Worm (Caenorhabditis elegans) whole organism, young adult: ENCODE data around the gene zer-1.

Experiments
- B0019.2 ChIP-seq: fragments of 200-800 bp; sonication (Bioruptor generic); conservative IDR thresholded peaks from 2 replicates; pipeline ENCODE4 v1.3.6; 2022; ENCODE audit warnings: missing genetic modification reagents, missing genetic modification characterization, missing compliant biosample characterization
- D2030.7 ChIP-seq: fragments of 200-800 bp; sonication (Bioruptor generic); IDR thresholded peaks from 2 replicates; pipeline ENCODE4 v1.3.6; 2022; ENCODE audit warnings: missing genetic modification reagents, missing genetic modification characterization, missing compliant biosample characterization
- F10E7.11 ChIP-seq: sonication (generic microtip); optimal IDR thresholded peaks from 2 replicates; lab custom pipeline; 2017; ENCODE audit warnings: mild to moderate bottlenecking, missing genetic modification characterization, moderate library complexity, missing compliant biosample characterization
- F52B5.7 ChIP-seq: sonication (generic microtip); optimal IDR thresholded peaks from 2 replicates; lab custom pipeline; 2016; ENCODE audit warnings: mild to moderate bottlenecking, missing genetic modification characterization, missing compliant biosample characterization
- F55B11.4 ChIP-seq: sonication (generic microtip); optimal IDR thresholded peaks from 2 replicates; lab custom pipeline; 2016; ENCODE audit warnings: missing compliant biosample characterization, missing genetic modification characterization, borderline replicate concordance; ENCODE audit not compliant: insufficient read depth
- Y53G8AR.9 ChIP-seq: fragments of 200-800 bp; sonication (Bioruptor generic); conservative IDR thresholded peaks from 2 replicates; pipeline ENCODE4 v1.3.6; 2022; ENCODE audit warnings: missing genetic modification reagents, missing genetic modification characterization, missing compliant biosample characterization
- Y67H2A.10 ChIP-seq: fragments of 200-800 bp; sonication (Bioruptor generic); conservative IDR thresholded peaks from 2 replicates; pipeline ENCODE4 v1.3.6; 2022; ENCODE audit warnings: missing genetic modification reagents, missing genetic modification characterization, missing compliant biosample characterization
- ZK185.1 ChIP-seq: sonication (generic microtip); optimal IDR thresholded peaks from 2 replicates; lab custom pipeline; 2016; ENCODE audit warnings: mild to moderate bottlenecking, missing genetic modification characterization, missing compliant biosample characterization; ENCODE audit not compliant: poor library complexity, severe bottlenecking
- ama-1 ChIP-seq, 3 experiments: fragments of 150-350 bp in 1 of 3; sonication (generic microtip) in 2 of 3; optimal IDR thresholded peaks; 2 replicates each; lab custom pipeline; 2014 to 2018; ENCODE audit warnings: missing biosample characterization in 2 of 3, missing genetic modification characterization in 2 of 3, missing genetic modification reagents in 2 of 3
- aptf-2 ChIP-seq: fragments of 200-800 bp; sonication (Bioruptor generic); conservative IDR thresholded peaks from 2 replicates; pipeline ENCODE4 v1.3.6; 2022; ENCODE audit warnings: missing genetic modification reagents, missing genetic modification characterization, missing compliant biosample characterization
- attf-6 ChIP-seq: fragments of 200-800 bp; sonication (Bioruptor generic); IDR thresholded peaks from 2 replicates; pipeline ENCODE4 v1.3.6; 2022; ENCODE audit warnings: missing genetic modification reagents, missing genetic modification characterization, missing compliant biosample characterization
- bed-1 ChIP-seq: fragments of 200-800 bp; sonication (Bioruptor generic); IDR thresholded peaks from 2 replicates; pipeline ENCODE4 v1.3.6; 2022; ENCODE audit warnings: missing genetic modification reagents, missing genetic modification characterization, missing compliant biosample characterization
- cebp-1 ChIP-seq, 2 experiments: fragments of 200-800 bp in 1 of 2; sonication (Bioruptor generic) in 1 of 2; sonication (generic microtip) in 1 of 2; IDR thresholded peaks in 1 of 2; optimal IDR thresholded peaks in 1 of 2; 2 replicates each; pipeline versions ENCODE4 v1.3.6 to Lab custom; 2017 to 2022; ENCODE audit warnings: missing compliant biosample characterization in 2 of 2, missing genetic modification characterization in 2 of 2, mild to moderate bottlenecking in 1 of 2, missing genetic modification reagents in 1 of 2, moderate library complexity in 1 of 2
- ceh-79 ChIP-seq: sonication (generic microtip); optimal IDR thresholded peaks from 2 replicates; lab custom pipeline; 2017; ENCODE audit warnings: mild to moderate bottlenecking, missing genetic modification characterization, missing compliant biosample characterization
- die-1 ChIP-seq: sonication (generic microtip); optimal IDR thresholded peaks from 2 replicates; lab custom pipeline; 2016; ENCODE audit warnings: missing genotype, mild to moderate bottlenecking, missing genetic modification characterization, missing compliant biosample characterization
- egrh-3 ChIP-seq: fragments of 200-800 bp; sonication (Bioruptor generic); IDR thresholded peaks from 2 replicates; pipeline ENCODE4 v1.3.6; 2022; ENCODE audit warnings: missing genetic modification reagents, missing genetic modification characterization, missing compliant biosample characterization
- ekl-4 ChIP-seq: fragments of 200-800 bp; sonication (Bioruptor generic); IDR thresholded peaks from 2 replicates; pipeline ENCODE4 v1.3.6; 2022; ENCODE audit warnings: missing genetic modification reagents, missing genetic modification characterization, missing compliant biosample characterization
- fkh-3 ChIP-seq: sonication (generic microtip); optimal IDR thresholded peaks from 2 replicates; lab custom pipeline; 2016; ENCODE audit warnings: mild to moderate bottlenecking, missing genetic modification characterization, missing compliant biosample characterization
- hlh-12 ChIP-seq: sonication (generic microtip); optimal IDR thresholded peaks from 2 replicates; lab custom pipeline; 2016; ENCODE audit warnings: missing genetic modification characterization, missing compliant biosample characterization
- hrde-1 ChIP-seq: sonication (generic microtip); optimal IDR thresholded peaks from 2 replicates; lab custom pipeline; 2016; ENCODE audit warnings: missing genetic modification characterization, mild to moderate bottlenecking, missing compliant biosample characterization, moderate library complexity, missing genotype, missing genetic modification reagents, borderline replicate concordance
- let-607 ChIP-seq, 2 experiments: fragments of 200-800 bp in 1 of 2; sonication (Bioruptor generic) in 1 of 2; sonication (generic microtip) in 1 of 2; optimal IDR thresholded peaks; 2 replicates each; lab custom pipeline; 2016 to 2018; ENCODE audit warnings: mild to moderate bottlenecking in 2 of 2, missing compliant biosample characterization in 2 of 2, missing genetic modification characterization in 2 of 2, moderate library complexity in 2 of 2, missing genotype in 1 of 2
- lin-26 ChIP-seq: fragments of 200-800 bp; sonication (Bioruptor generic); IDR thresholded peaks from 2 replicates; pipeline ENCODE4 v1.3.6; 2022; ENCODE audit warnings: missing genetic modification reagents, missing genetic modification characterization, missing compliant biosample characterization
- lin-35 ChIP-seq, 3 experiments: fragments of 150-350 bp in 2 of 3; sonication (generic microtip) in 1 of 3; optimal IDR thresholded peaks; 2 replicates each; lab custom pipeline; 2014 to 2018; ENCODE audit warnings: missing biosample characterization in 3 of 3, missing genetic modification characterization in 3 of 3, missing genetic modification reagents in 3 of 3
- mes-4 ChIP-seq: sonication (generic microtip); optimal IDR thresholded peaks from 2 replicates; lab custom pipeline; 2016; ENCODE audit warnings: missing genotype, missing genetic modification characterization, missing compliant biosample characterization
- mxl-1 ChIP-seq: sonication (generic microtip); optimal IDR thresholded peaks from 2 replicates; lab custom pipeline; 2016; ENCODE audit warnings: missing genetic modification characterization, missing compliant biosample characterization
- nhr-120 ChIP-seq: fragments of 200-800 bp; sonication (Bioruptor generic); IDR thresholded peaks from 2 replicates; pipeline ENCODE4 v1.3.6; 2022; ENCODE audit warnings: missing genetic modification characterization, missing compliant biosample characterization
- nhr-179 ChIP-seq: sonication (generic microtip); optimal IDR thresholded peaks from 2 replicates; lab custom pipeline; 2016; ENCODE audit warnings: mild to moderate bottlenecking, missing genetic modification characterization, missing compliant biosample characterization
- nhr-80 ChIP-seq: sonication (generic microtip); optimal IDR thresholded peaks from 2 replicates; lab custom pipeline; 2016; ENCODE audit warnings: missing genetic modification characterization, missing compliant biosample characterization
- rcor-1 ChIP-seq: fragments of 200-800 bp; sonication (Bioruptor generic); IDR thresholded peaks from 2 replicates; pipeline ENCODE4 v1.3.6; 2022; ENCODE audit warnings: missing genetic modification reagents, missing genetic modification characterization, missing compliant biosample characterization
- rec-8 ChIP-seq, 2 experiments: sonication (generic microtip); optimal IDR thresholded peaks; 2 replicates each; lab custom pipeline; 2016; ENCODE audit warnings: mild to moderate bottlenecking in 2 of 2, missing genetic modification characterization in 2 of 2, missing genetic modification reagents in 2 of 2, missing genotype in 2 of 2, missing biosample characterization in 1 of 2, missing compliant biosample characterization in 1 of 2, moderate library complexity in 1 of 2
- sea-2 ChIP-seq: fragments of 200-800 bp; sonication (Bioruptor generic); IDR thresholded peaks from 2 replicates; pipeline ENCODE4 v1.3.6; 2022; ENCODE audit warnings: missing genetic modification characterization, missing compliant biosample characterization
- snpc-4 ChIP-seq, 5 experiments: fragments of 150-350 bp in 1 of 5; sonication (generic microtip) in 4 of 5; optimal IDR thresholded peaks; 2 replicates each; lab custom pipeline; 2014 to 2018; ENCODE audit warnings: missing genetic modification characterization in 5 of 5, missing biosample characterization in 3 of 5, antibody characterized with exemption in 2 of 5, mild to moderate bottlenecking in 2 of 5, missing compliant biosample characterization in 2 of 5, missing genotype in 2 of 5, moderate library complexity in 2 of 5, missing genetic modification reagents in 1 of 5
- unc-62 ChIP-seq: fragments of 150-350 bp; optimal IDR thresholded peaks from 2 replicates; lab custom pipeline; 2014; ENCODE audit warnings: missing biosample characterization, missing genetic modification reagents, missing genetic modification characterization
- xnd-1 ChIP-seq: sonication (generic microtip); optimal IDR thresholded peaks from 2 replicates; lab custom pipeline; 2016; ENCODE audit warnings: missing genotype, missing genetic modification reagents, missing genetic modification characterization, missing compliant biosample characterization

zer-1 gene

ce11 chrIII:886726-887125, at the start of gene zer-1:
Gene zer-1 (minus strand): TSS chrIII:886793.
- TF ChIP-seq snpc-4 (GFP tag; optimal IDR thresholded peaks at IDR 0.05; lab: Kevin White, UChicago) (no peak), snpc-4 (tag; optimal IDR thresholded peaks at IDR 0.05; lab: Kevin White, UChicago) (no peak), F10E7.11 (tag; lab: Kevin White, UChicago) (no peak), bed-1 (no peak), xnd-1 (no peak), aptf-2 (GFP tag; lab: Robert Waterston, UW) (no peak), B0019.2 (GFP tag; lab: Robert Waterston, UW) (no peak), fkh-3 (tag; lab: Kevin White, UChicago) (no peak), attf-6 (no peak), die-1 (tag; lab: Kevin White, UChicago) (no peak), Y53G8AR.9 (no peak), ZK185.1 (no peak), ekl-4 (no peak), F55B11.4 (tag; lab: Kevin White, UChicago) (no peak), ama-1 (optimal IDR thresholded peaks at IDR 0.05; lab: Kevin White, UChicago) (no peak), ama-1 (GFP tag; optimal IDR thresholded peaks at IDR 0.05; lab: Kevin White, UChicago) (no peak), Y67H2A.10 (no peak), D2030.7 (GFP tag; lab: Robert Waterston, UW) (no peak), egrh-3 (GFP tag; lab: Robert Waterston, UW) (no peak), nhr-120 (GFP tag; lab: Robert Waterston, UW) (no peak), nhr-179 (tag; lab: Kevin White, UChicago) (no peak)

ce11 chrIII:936037-936507, 49.5 kb upstream of the zer-1 start, which contains the start of gene fbxa-55:
Gene fbxa-55 (minus strand): TSS chrIII:936087.
- TF ChIP-seq unc-62 (GFP tag; lab: Kevin White, UChicago): peak; percentile 68
- TF ChIP-seq sea-2 (GFP tag; lab: Robert Waterston, UW): no peak
- peak in 1 of 2 experiments; percentile 2 for TF ChIP-seq let-607 (tag; optimal IDR thresholded peaks at IDR 0.05; lab: Kevin White, UChicago)
- TF ChIP-seq nhr-80: peak; percentile 71
- no peak for TF ChIP-seq lin-26
- peak; percentile 69; the same call in 1 of the 2 replicates for TF ChIP-seq cebp-1 (GFP tag; IDR thresholded peaks at IDR 0.05; lab: Robert Waterston, UW)
- TF ChIP-seq cebp-1 (tag; optimal IDR thresholded peaks at IDR 0.05; lab: Kevin White, UChicago): peak; percentile 60
- no peak for TF ChIP-seq lin-35 (GFP tag; optimal IDR thresholded peaks at IDR 0.05; lab: Kevin White, UChicago)
- TF ChIP-seq rcor-1: no peak
- TF ChIP-seq, all 124 proteins: peak for 4

- TF ChIP-seq hrde-1 (tag; lab: Kevin White, UChicago) (peak; percentile 33), F52B5.7 (tag; lab: Kevin White, UChicago) (peak; percentile 60), xnd-1 (peak; percentile 18), die-1 (tag; lab: Kevin White, UChicago) (peak; percentile 66), hlh-12 (tag; lab: Kevin White, UChicago) (peak; percentile 75), F55B11.4 (tag; lab: Kevin White, UChicago) (peak; percentile 22), mes-4 (tag; lab: Kevin White, UChicago) (peak; percentile 46), ceh-79 (tag; lab: Kevin White, UChicago) (peak; percentile 73), rec-8 (tag; optimal IDR thresholded peaks at IDR 0.05; lab: Kevin White, UChicago) (peak in 1 of 2 experiments; percentile 62), nhr-179 (tag; lab: Kevin White, UChicago) (peak; percentile 89), mxl-1 (peak; percentile 51)
Measured at ce11 chrIII:931405-931804, 44.8 kb upstream of the zer-1 start.
